Worm (Caenorhabditis elegans): ENCODE data around the gene K03B4.1.

DNA sequence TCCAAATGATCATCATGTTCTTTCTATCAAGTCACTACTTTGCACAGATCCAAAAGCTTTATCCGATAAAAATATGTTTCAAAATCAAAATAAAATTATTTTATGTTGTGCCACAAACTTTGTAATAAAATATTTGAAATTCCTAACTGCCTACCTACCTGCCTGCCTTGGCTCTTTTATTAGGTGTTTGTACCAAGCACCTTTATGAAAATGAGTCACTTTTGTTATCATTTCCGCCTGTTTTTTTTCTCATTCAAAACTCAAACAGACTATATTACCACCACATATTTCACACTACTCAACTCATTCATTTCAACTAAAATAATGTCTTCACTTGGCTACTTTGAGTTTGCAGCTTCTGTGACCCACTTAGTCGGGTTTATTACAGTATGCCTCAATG lies 35.3 kb downstream of the K03B4.1 start, which contains the start of gene F39G3.4:
- TF ChIP-seq nhr-21 (tag; optimal IDR thresholded peaks at IDR 0.05) (no peak), nhr-237 (tag; optimal IDR thresholded peaks at IDR 0.05) (no peak), lin-13 (GFP tag; optimal IDR thresholded peaks at IDR 0.05) (no peak), elt-1 (tag; optimal IDR thresholded peaks at IDR 0.05) (no peak), nhr-11 (tag; optimal IDR thresholded peaks at IDR 0.05) (no peak), snpc-4 (tag; optimal IDR thresholded peaks at IDR 0.05) (no peak), ceh-82 (tag; optimal IDR thresholded peaks at IDR 0.05) (no peak), nhr-6 (tag; optimal IDR thresholded peaks at IDR 0.05) (no peak), unc-62 (GFP tag; optimal IDR thresholded peaks at IDR 0.05) (no peak), C34F6.9 (tag; optimal IDR thresholded peaks at IDR 0.05) (no peak), skn-1 (tag; optimal IDR thresholded peaks at IDR 0.05) (no peak)
